Fruit fly (Drosophila melanogaster): ENCODE results near the gene Octbeta1R.

The Octbeta1R gene

DNA sequence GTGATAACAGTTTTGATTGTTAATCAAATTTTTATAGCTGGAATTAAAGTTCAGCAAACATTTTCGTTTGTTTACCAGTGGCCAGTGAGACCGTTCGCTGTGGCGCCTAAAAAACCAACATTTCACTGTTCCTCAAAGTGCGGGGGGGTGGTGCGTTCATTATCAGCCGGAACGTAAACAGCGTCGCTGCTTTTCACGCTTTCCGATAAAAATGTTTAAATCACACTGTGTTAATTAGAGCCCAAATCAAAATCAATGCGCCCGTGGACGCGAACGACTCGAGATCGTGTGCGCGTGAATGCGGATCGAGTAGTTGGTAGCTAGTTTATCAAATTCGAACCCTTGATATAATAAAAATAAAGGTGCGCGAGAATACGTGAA is 49.2 kb upstream of the Octbeta1R start, which contains the start of gene CG34376 (continued):
- TF ChIP-seq CG17385 (GFP tag; optimal IDR thresholded peaks at IDR 0.05): peak; percentile 13
- TF ChIP-seq CG13123 (GFP tag; optimal IDR thresholded peaks at IDR 0.05): no peak
- no peak for TF ChIP-seq CG4282 (GFP tag; optimal IDR thresholded peaks at IDR 0.05)
- TF ChIP-seq BEAF-32 (GFP tag; optimal IDR thresholded peaks at IDR 0.05): peak; percentile 56
- peak; percentile 36 for TF ChIP-seq CG33213 (GFP tag; optimal IDR thresholded peaks at IDR 0.05)
- TF ChIP-seq CG1233 (GFP tag; optimal IDR thresholded peaks at IDR 0.05): peak; percentile 10
- TF ChIP-seq Fer1 (GFP tag; optimal IDR thresholded peaks at IDR 0.05): peak; percentile 17
- TF ChIP-seq D19B (GFP tag; optimal IDR thresholded peaks at IDR 0.05): no peak
- TF ChIP-seq CG30431 (GFP tag; optimal IDR thresholded peaks at IDR 0.05): peak; percentile 8
- peak; percentile 31 for TF ChIP-seq sob (GFP tag; IDR thresholded peaks at IDR 0.05)
- TF ChIP-seq dysf (GFP tag; IDR thresholded peaks at IDR 0.05): peak; percentile 4; the same call in 1 of the 3 replicates
- TF ChIP-seq Lim3 (GFP tag; IDR thresholded peaks at IDR 0.05): no peak; the same call in 1 of the 2 replicates
- no peak for TF ChIP-seq H15 (GFP tag; IDR thresholded peaks at IDR 0.05)
- TF ChIP-seq gsb (GFP tag; IDR thresholded peaks at IDR 0.05): peak; percentile 59
- peak; percentile 61; the same call in 1 of the 2 replicates for TF ChIP-seq ham (GFP tag; IDR thresholded peaks at IDR 0.05)
- TF ChIP-seq Stat92E (GFP tag; optimal IDR thresholded peaks at IDR 0.05): no peak
- TF ChIP-seq jigr1 (GFP tag; IDR thresholded peaks at IDR 0.05): no peak
- TF ChIP-seq Usf (GFP tag; optimal IDR thresholded peaks at IDR 0.05): no peak
- no peak for TF ChIP-seq D (optimal IDR thresholded peaks at IDR 0.05)
- no peak for TF ChIP-seq D (GFP tag; optimal IDR thresholded peaks at IDR 0.05)
- TF ChIP-seq CG17568 (GFP tag; optimal IDR thresholded peaks at IDR 0.05): no peak

DNA sequence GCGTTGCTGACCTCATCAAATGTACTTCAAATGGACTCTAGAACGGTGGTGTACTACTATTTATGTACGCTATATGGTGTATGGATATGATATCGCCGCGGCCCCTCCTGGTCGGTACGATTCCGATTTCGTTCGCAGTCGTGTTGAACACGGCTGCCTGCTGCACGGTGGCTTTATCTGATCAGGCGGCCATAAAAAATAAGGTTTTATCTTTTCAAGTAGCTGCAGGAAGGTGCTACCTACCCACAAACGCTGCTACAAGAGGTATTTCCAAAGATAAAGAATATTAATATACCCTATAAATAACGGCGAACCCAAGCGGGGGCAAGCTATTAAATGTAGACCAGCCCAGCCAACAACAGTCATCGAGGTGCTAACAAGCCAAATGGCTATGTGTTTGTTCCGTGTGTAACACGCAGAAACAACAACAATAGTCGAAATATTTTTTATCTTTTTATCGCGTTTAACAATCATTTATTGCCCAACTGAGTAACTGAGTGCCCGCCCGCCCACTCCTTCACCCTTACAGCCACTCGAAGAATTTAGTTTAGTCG is 47.1 kb upstream of the Octbeta1R start:
- TF ChIP-seq CG6175 (GFP tag; IDR thresholded peaks at IDR 0.05) (0 out of 3 replicates have a peak, but pooled peaks have one; percentile 25), CG14667 (GFP tag; IDR thresholded peaks at IDR 0.05) (no peak), CG8281 (tag; optimal IDR thresholded peaks at IDR 0.05) (peak; percentile 84), ttk (GFP tag; IDR thresholded peaks at IDR 0.05) (no peak), CG33557 (GFP tag; optimal IDR thresholded peaks at IDR 0.05) (no peak), pum (GFP tag; optimal IDR thresholded peaks at IDR 0.05) (no peak), aop (GFP tag; IDR thresholded peaks at IDR 0.05) (no peak), CG9932 (GFP tag; IDR thresholded peaks at IDR 0.05) (no peak), da (GFP tag; optimal IDR thresholded peaks at IDR 0.05) (no peak), unc-4 (GFP tag; IDR thresholded peaks at IDR 0.05; ENCODE audit: partially characterized antibody) (no peak), Sox102F (GFP tag; optimal IDR thresholded peaks at IDR 0.05) (no peak), Elba2 (GFP tag; optimal IDR thresholded peaks at IDR 0.05) (no peak), CG30020 (tag; optimal IDR thresholded peaks at IDR 0.05) (no peak), bab2 (GFP tag; optimal IDR thresholded peaks at IDR 0.05) (no peak), cas (GFP tag; IDR thresholded peaks at IDR 0.05) (no peak), cwo (GFP tag; optimal IDR thresholded peaks at IDR 0.05) (no peak), nau (GFP tag; optimal IDR thresholded peaks at IDR 0.05) (no peak), CG15073 (GFP tag; optimal IDR thresholded peaks at IDR 0.05) (no peak), B-H2 (GFP tag; optimal IDR thresholded peaks at IDR 0.05) (no peak), fd102C (GFP tag; optimal IDR thresholded peaks at IDR 0.05) (no peak), Hsf (GFP tag; optimal IDR thresholded peaks at IDR 0.05) (no peak), CG13424 (tag; optimal IDR thresholded peaks at IDR 0.05) (no peak), CG31224 (GFP tag; IDR thresholded peaks at IDR 0.05) (no peak), CG10462 (GFP tag; optimal IDR thresholded peaks at IDR 0.05) (no peak), CG12659 (GFP tag; optimal IDR thresholded peaks at IDR 0.05) (no peak), chif (GFP tag; optimal IDR thresholded peaks at IDR 0.05) (no peak), D19A (tag; optimal IDR thresholded peaks at IDR 0.05) (peak; percentile 60), CG10209 (GFP tag; optimal IDR thresholded peaks at IDR 0.05) (no peak), Gug (GFP tag; IDR thresholded peaks at IDR 0.05) (no peak), chn (GFP tag; optimal IDR thresholded peaks at IDR 0.05) (no peak), CG5245 (GFP tag; optimal IDR thresholded peaks at IDR 0.05) (no peak)
